Worm (Caenorhabditis elegans) whole organism, L1 larva: ENCODE measurements around the gene F10G7.12.

ENCODE experiments used
- C04F5.9 ChIP-seq: sonication (generic microtip); optimal IDR thresholded peaks from 2 replicates; lab custom pipeline; 2016; ENCODE audit warnings: missing genetic modification characterization, missing compliant biosample characterization
- F16B12.6 ChIP-seq: fragments of 150-350 bp; optimal IDR thresholded peaks from 2 replicates; lab custom pipeline; 2014; ENCODE audit warnings: missing biosample characterization, missing genetic modification characterization
- Y116A8C.19 ChIP-seq: sonication (generic microtip); optimal IDR thresholded peaks from 2 replicates; lab custom pipeline; 2016; ENCODE audit warnings: missing compliant biosample characterization, missing genetic modification characterization, borderline replicate concordance
- alr-1 ChIP-seq: fragments of 200-800 bp; sonication (Bioruptor generic); optimal IDR thresholded peaks from 2 replicates; lab custom pipeline; 2018; ENCODE audit warnings: borderline replicate concordance, mild to moderate bottlenecking, missing genetic modification characterization, missing compliant biosample characterization
- ama-1 ChIP-seq: fragments of 150-350 bp; optimal IDR thresholded peaks from 2 replicates; lab custom pipeline; 2014
- ceh-8 ChIP-seq: fragments of 200-800 bp; sonication (Bioruptor generic); optimal IDR thresholded peaks from 2 replicates; lab custom pipeline; 2018; ENCODE audit warnings: mild to moderate bottlenecking, missing genetic modification characterization, moderate library complexity, missing compliant biosample characterization
- ceh-90 ChIP-seq: sonication (generic microtip); optimal IDR thresholded peaks from 2 replicates; lab custom pipeline; 2016; ENCODE audit warnings: missing genetic modification characterization, missing compliant biosample characterization
- ces-1 ChIP-seq: fragments of 150-350 bp; optimal IDR thresholded peaks from 2 replicates; lab custom pipeline; 2014; ENCODE audit warnings: missing biosample characterization, missing genetic modification reagents, missing genetic modification characterization
- dsc-1 ChIP-seq: sonication (generic microtip); optimal IDR thresholded peaks from 2 replicates; lab custom pipeline; 2016; ENCODE audit warnings: mild to moderate bottlenecking, missing genetic modification characterization, missing compliant biosample characterization
- efl-1 ChIP-seq, 4 experiments: fragments of 150-350 bp; optimal IDR thresholded peaks in 3 of 4; peaks in 1 of 4; 1 replicate in 1 of 4; 2 replicates in 3 of 4; lab custom pipeline; 2014; ENCODE audit warnings: missing biosample characterization in 2 of 4, missing genetic modification characterization in 2 of 4, missing genetic modification reagents in 2 of 4
- efl-3 ChIP-seq: fragments of 200-800 bp; sonication (Bioruptor generic); optimal IDR thresholded peaks from 2 replicates; lab custom pipeline; 2018; ENCODE audit warnings: mild to moderate bottlenecking, missing genetic modification characterization, missing compliant biosample characterization
- egl-13 ChIP-seq: sonication (generic microtip); optimal IDR thresholded peaks from 2 replicates; lab custom pipeline; 2016; ENCODE audit warnings: missing genotype, missing genetic modification reagents, missing genetic modification characterization, missing compliant biosample characterization
- egl-27 ChIP-seq, 2 experiments: fragments of 150-350 bp in 1 of 2; sonication (generic microtip); optimal IDR thresholded peaks; 3 replicates each; lab custom pipeline; 2017 to 2018; ENCODE audit warnings: missing biosample characterization in 2 of 2, missing genetic modification characterization in 2 of 2, missing genetic modification reagents in 2 of 2
- elt-3 ChIP-seq, 6 experiments: fragments of 150-350 bp in 1 of 6; sonication (generic microtip); optimal IDR thresholded peaks; 2 replicates each; lab custom pipeline; 2017 to 2018; ENCODE audit warnings: missing biosample characterization in 6 of 6, missing genetic modification characterization in 6 of 6, inconsistent platforms in 1 of 6
- ets-5 ChIP-seq: fragments of 200-800 bp; sonication (Bioruptor generic); IDR thresholded peaks from 2 replicates; pipeline ENCODE4 v1.3.6; 2022; ENCODE audit warnings: missing genetic modification characterization, missing compliant biosample characterization
- fkh-10 ChIP-seq: sonication (generic microtip); optimal IDR thresholded peaks from 2 replicates; lab custom pipeline; 2017; ENCODE audit warnings: missing biosample characterization, missing genetic modification reagents, missing genetic modification characterization
- fkh-4 ChIP-seq: sonication (generic microtip); optimal IDR thresholded peaks from 2 replicates; lab custom pipeline; 2016; ENCODE audit warnings: missing compliant biosample characterization, missing genetic modification characterization, borderline replicate concordance
- fkh-8 ChIP-seq: sonication (generic microtip); optimal IDR thresholded peaks from 2 replicates; lab custom pipeline; 2016; ENCODE audit warnings: mild to moderate bottlenecking, missing genetic modification characterization, missing compliant biosample characterization
- grh-1 ChIP-seq: fragments of 200-800 bp; sonication (Bioruptor generic); IDR thresholded peaks from 2 replicates; pipeline ENCODE4 v1.3.6; 2022; ENCODE audit warnings: missing genetic modification reagents, missing genetic modification characterization, missing compliant biosample characterization
- hlh-17 ChIP-seq: fragments of 200-800 bp; sonication (Bioruptor generic); optimal IDR thresholded peaks from 2 replicates; lab custom pipeline; 2018; ENCODE audit warnings: missing genetic modification characterization, mild to moderate bottlenecking, missing compliant biosample characterization, moderate library complexity, borderline replicate concordance
- hlh-4 ChIP-seq: sonication (generic microtip); optimal IDR thresholded peaks from 2 replicates; lab custom pipeline; 2016; ENCODE audit warnings: mild to moderate bottlenecking, missing genetic modification characterization, missing compliant biosample characterization
- hpl-2 ChIP-seq: fragments of 150-350 bp; optimal IDR thresholded peaks from 2 replicates; lab custom pipeline; 2014; ENCODE audit warnings: missing biosample characterization, missing genetic modification reagents, missing genetic modification characterization
- irx-1 ChIP-seq: sonication (generic microtip); optimal IDR thresholded peaks from 2 replicates; lab custom pipeline; 2016; ENCODE audit warnings: missing genetic modification characterization, missing compliant biosample characterization
- lin-14 ChIP-seq: fragments of 200-800 bp; sonication (Bioruptor generic); optimal IDR thresholded peaks from 2 replicates; lab custom pipeline; 2018; ENCODE audit warnings: mild to moderate bottlenecking, missing genetic modification characterization, moderate library complexity, missing compliant biosample characterization
- lin-15B ChIP-seq: fragments of 150-350 bp; sonication (generic microtip); optimal IDR thresholded peaks from 3 replicates; lab custom pipeline; 2014; ENCODE audit warnings: missing biosample characterization, missing genetic modification characterization
- mab-9 ChIP-seq: fragments of 200-800 bp; sonication (Bioruptor generic); IDR thresholded peaks from 2 replicates; pipeline ENCODE4 v1.3.6; 2022; ENCODE audit warnings: missing genetic modification reagents, missing genetic modification characterization, missing compliant biosample characterization
- mdl-1 ChIP-seq, 2 experiments: fragments of 150-350 bp; optimal IDR thresholded peaks; 2 replicates each; lab custom pipeline; 2014 to 2017; ENCODE audit warnings: missing biosample characterization in 2 of 2, missing genetic modification characterization in 2 of 2, inconsistent platforms in 1 of 2
- nhr-12 ChIP-seq: sonication (generic microtip); optimal IDR thresholded peaks from 2 replicates; lab custom pipeline; 2017; ENCODE audit warnings: missing biosample characterization, missing genetic modification characterization
- nhr-19 ChIP-seq: fragments of 200-800 bp; sonication (Bioruptor generic); conservative IDR thresholded peaks from 2 replicates; pipeline ENCODE4 v1.3.6; 2022; ENCODE audit warnings: missing genetic modification characterization, missing compliant biosample characterization
- nhr-237 ChIP-seq: fragments of 150-350 bp; optimal IDR thresholded peaks from 2 replicates; lab custom pipeline; 2014; ENCODE audit warnings: missing biosample characterization, missing genetic modification characterization
- nhr-28 ChIP-seq: fragments of 150-350 bp; optimal IDR thresholded peaks from 2 replicates; lab custom pipeline; 2014; ENCODE audit warnings: missing biosample characterization, missing genetic modification characterization
- nhr-47 ChIP-seq: sonication (generic microtip); optimal IDR thresholded peaks from 2 replicates; lab custom pipeline; 2016; ENCODE audit warnings: mild to moderate bottlenecking, missing genetic modification characterization, moderate library complexity, missing compliant biosample characterization
- nhr-71 ChIP-seq: sonication (generic microtip); optimal IDR thresholded peaks from 2 replicates; lab custom pipeline; 2016; ENCODE audit warnings: mild to moderate bottlenecking, missing genetic modification characterization, moderate library complexity, missing compliant biosample characterization
- nhr-77 ChIP-seq: fragments of 150-350 bp; optimal IDR thresholded peaks from 2 replicates; lab custom pipeline; 2014; ENCODE audit warnings: missing biosample characterization, missing genetic modification characterization
- nhr-85 ChIP-seq: sonication (generic microtip); peaks from one replicate; lab custom pipeline; 2016; ENCODE audit warnings: missing genetic modification characterization, inconsistent platforms, missing compliant biosample characterization
- pqm-1 ChIP-seq: sonication (generic microtip); optimal IDR thresholded peaks from 3 replicates; lab custom pipeline; 2017; ENCODE audit warnings: missing biosample characterization, missing genetic modification characterization
- skn-1 ChIP-seq: fragments of 150-350 bp; optimal IDR thresholded peaks from 2 replicates; lab custom pipeline; 2014; ENCODE audit warnings: missing biosample characterization, missing genetic modification characterization
- snu-23 ChIP-seq: sonication (generic microtip); optimal IDR thresholded peaks from 2 replicates; lab custom pipeline; 2016; ENCODE audit warnings: missing genetic modification characterization, missing compliant biosample characterization
- sptf-1 ChIP-seq: fragments of 150-350 bp; optimal IDR thresholded peaks from 2 replicates; lab custom pipeline; 2014; ENCODE audit warnings: missing biosample characterization, missing genetic modification characterization
- sup-37 ChIP-seq: fragments of 200-800 bp; sonication (Bioruptor generic); optimal IDR thresholded peaks from 2 replicates; lab custom pipeline; 2018; ENCODE audit warnings: mild to moderate bottlenecking, missing genetic modification characterization, missing compliant biosample characterization
- swsn-7 ChIP-seq: sonication (generic microtip); optimal IDR thresholded peaks from 2 replicates; lab custom pipeline; 2016; ENCODE audit warnings: missing genetic modification characterization, missing compliant biosample characterization
- tlp-1 ChIP-seq: fragments of 150-350 bp; optimal IDR thresholded peaks from 2 replicates; lab custom pipeline; 2014; ENCODE audit warnings: missing biosample characterization, missing genetic modification characterization
- unc-130 ChIP-seq: fragments of 150-350 bp; optimal IDR thresholded peaks from 2 replicates; lab custom pipeline; 2017; ENCODE audit warnings: missing biosample characterization, missing genetic modification characterization, inconsistent platforms
- unc-30 ChIP-seq: sonication (generic microtip); optimal IDR thresholded peaks from 2 replicates; lab custom pipeline; 2017; ENCODE audit warnings: missing biosample characterization, missing genetic modification characterization
- unc-62 ChIP-seq: fragments of 150-350 bp; optimal IDR thresholded peaks from 2 replicates; lab custom pipeline; 2014; ENCODE audit warnings: missing biosample characterization, missing genetic modification reagents, missing genetic modification characterization
- unc-98 ChIP-seq: fragments of 200-800 bp; sonication (Bioruptor generic); IDR thresholded peaks from 2 replicates; pipeline ENCODE4 v1.3.6; 2022; ENCODE audit warnings: missing genetic modification characterization, missing compliant biosample characterization
- zag-1 ChIP-seq: fragments of 150-350 bp; optimal IDR thresholded peaks from 2 replicates; lab custom pipeline; 2014; ENCODE audit warnings: missing biosample characterization, missing genetic modification characterization
- ztf-11 ChIP-seq, 2 experiments: sonication (generic microtip); optimal IDR thresholded peaks; 2 replicates each; lab custom pipeline; 2016 to 2017; ENCODE audit warnings: missing genetic modification characterization in 2 of 2, missing biosample characterization in 1 of 2, missing compliant biosample characterization in 1 of 2

The F10G7.12 gene

ce11 chrII:4665359-4665758, 24.2 kb upstream of the F10G7.12 start, which contains the start of gene T05A7.11:
Gene T05A7.11, minus strand, starts transcription at chrII:4665459.
- TF ChIP-seq unc-62 (GFP tag; lab: Kevin White, UChicago) (no peak), snu-23 (GFP tag; lab: Kevin White, UChicago) (no peak), nhr-19 (GFP tag; lab: Robert Waterston, UW) (no peak), efl-1 (optimal IDR thresholded peaks at IDR 0.05; lab: Kevin White, UChicago) (no peak), efl-1 (GFP tag; optimal IDR thresholded peaks at IDR 0.05 in 1 of 2; lab: Kevin White, UChicago) (peak in 1 of 2 experiments; percentile 68), ceh-8 (no peak), mab-9 (GFP tag; lab: Robert Waterston, UW) (no peak)

ce11 chrII:4667572-4667971, 22.0 kb upstream of the F10G7.12 start, which contains the start of gene fut-5:
Gene fut-5, minus strand, starts transcription at chrII:4667672.
- TF ChIP-seq nhr-28 (tag; lab: Kevin White, UChicago) (no peak), alr-1 (tag; lab: Kevin White, UChicago) (no peak), C04F5.9 (tag; lab: Kevin White, UChicago) (no peak), egl-27 (tag; optimal IDR thresholded peaks at IDR 0.05; lab: Kevin White, UChicago) (no peak), Y116A8C.19 (no peak), nhr-237 (tag; lab: Kevin White, UChicago) (no peak), mdl-1 (tag; optimal IDR thresholded peaks at IDR 0.05; lab: Kevin White, UChicago) (no peak), ama-1 (lab: Kevin White, UChicago) (no peak), fkh-10 (no peak), swsn-7 (no peak)

- no peak for TF ChIP-seq tlp-1
- TF ChIP-seq nhr-47: no peak
- no peak for TF ChIP-seq hlh-17 (GFP tag; lab: Kevin White, UChicago)
- no peak for TF ChIP-seq ceh-8
- TF ChIP-seq sptf-1: no peak
- no peak for TF ChIP-seq unc-130 (tag; lab: Kevin White, UChicago)
- no peak for TF ChIP-seq ets-5
- no peak for TF ChIP-seq pqm-1 (tag; lab: Kevin White, UChicago)
- TF ChIP-seq nhr-71 (tag; lab: Kevin White, UChicago): no peak
- no peak for TF ChIP-seq zag-1
- no peak for TF ChIP-seq skn-1 (tag; lab: Kevin White, UChicago)
- TF ChIP-seq lin-14 (GFP tag; lab: Kevin White, UChicago): no peak
Measured at ce11 chrII:4671692-4672091, 17.9 kb upstream of the F10G7.12 start, which contains the start of gene T05A7.6. Gene T05A7.6, minus strand, starts transcription at chrII:4671792.

- no peak for TF ChIP-seq nhr-12
- no peak for TF ChIP-seq egl-13 (tag; lab: Kevin White, UChicago)
- TF ChIP-seq dsc-1 (tag; lab: Kevin White, UChicago): peak; percentile 65
- peak; percentile 2 for TF ChIP-seq F16B12.6
- no peak for TF ChIP-seq ceh-8
- TF ChIP-seq unc-30 (tag; lab: Kevin White, UChicago): no peak
- TF ChIP-seq zag-1: no peak
- no peak for TF ChIP-seq grh-1 (GFP tag; lab: Robert Waterston, UW)
- TF ChIP-seq fkh-8: peak; percentile 42
- TF ChIP-seq ama-1 (lab: Kevin White, UChicago): no peak
- TF ChIP-seq ces-1: no peak
- no peak for TF ChIP-seq nhr-237 (tag; lab: Kevin White, UChicago)
- peak; percentile 28 for TF ChIP-seq lin-15B (tag; lab: Kevin White, UChicago)
- TF ChIP-seq nhr-85 (tag; lab: Kevin White, UChicago): peak; percentile 66
- TF ChIP-seq hlh-4: no peak
- TF ChIP-seq unc-98 (GFP tag; lab: Robert Waterston, UW): no peak
- no peak for TF ChIP-seq irx-1
- no peak for TF ChIP-seq C04F5.9 (tag; lab: Kevin White, UChicago)
- TF ChIP-seq fkh-4 (tag; lab: Kevin White, UChicago): no peak
- TF ChIP-seq elt-3 (tag; optimal IDR thresholded peaks at IDR 0.05; lab: Kevin White, UChicago): peak in 1 of 6 experiments; percentile 21
- TF ChIP-seq ztf-11 (tag; optimal IDR thresholded peaks at IDR 0.05; lab: Kevin White, UChicago): peak in 1 of 2 experiments; percentile 55
- no peak for TF ChIP-seq sup-37
- no peak for TF ChIP-seq ceh-90 (tag; lab: Kevin White, UChicago)
- TF ChIP-seq efl-3 (GFP tag; lab: Kevin White, UChicago): no peak
- no peak for TF ChIP-seq nhr-77 (tag; lab: Kevin White, UChicago)
- TF ChIP-seq hpl-2: no peak
Measured at ce11 chrII:4672584-4673110, 16.9 kb upstream of the F10G7.12 start, which contains the start of the genes clec-140 and hmg-11. Gene clec-140, plus strand, starts transcription at chrII:4673060. Gene hmg-11, plus strand, starts transcription at chrII:4673085.
